Fruit fly (Drosophila melanogaster): ENCODE measurements around the gene CG10472.

CG10472 gene

DNA sequence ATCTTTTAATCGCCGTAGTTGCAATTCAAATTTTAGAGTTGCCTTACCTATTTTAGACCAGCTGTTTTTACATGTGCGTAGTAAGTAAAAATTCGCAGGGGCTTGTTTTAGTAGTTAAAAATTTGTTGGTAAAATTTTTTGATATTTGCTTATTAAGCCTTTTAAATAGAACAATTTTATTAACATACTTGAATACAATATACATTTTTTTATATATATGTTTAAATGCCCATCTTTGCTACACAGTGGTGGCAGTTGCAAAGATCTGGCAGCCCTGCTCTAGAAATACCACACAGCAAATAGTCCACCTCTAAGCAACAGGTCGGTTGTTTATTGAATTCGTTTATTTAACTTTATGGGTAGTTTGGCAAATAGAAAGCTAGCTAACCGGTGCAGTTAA, 32.0 kb upstream of the CG10472 start, which contains the start of the genes CG10467 and loj (continued):
- peak; percentile 86 for TF ChIP-seq CG4854 (GFP tag; optimal IDR thresholded peaks at IDR 0.05)
- peak in 1 of 2 experiments; percentile 63 for TF ChIP-seq insv (GFP tag; optimal IDR thresholded peaks at IDR 0.05)
- TF ChIP-seq Poxn (GFP tag; IDR thresholded peaks at IDR 0.05): peak; percentile 93
- peak; percentile 43 for TF ChIP-seq CG4282 (GFP tag; optimal IDR thresholded peaks at IDR 0.05)
- peak; percentile 55; the same call in 1 of the 3 replicates for TF ChIP-seq CG6791 (GFP tag; IDR thresholded peaks at IDR 0.05; ENCODE audit: partially characterized antibody)
- peak; percentile 81 for TF ChIP-seq CG17568 (GFP tag; optimal IDR thresholded peaks at IDR 0.05)
- TF ChIP-seq slou (GFP tag; optimal IDR thresholded peaks at IDR 0.05): peak; percentile 96
- TF ChIP-seq BEAF-32 (GFP tag; optimal IDR thresholded peaks at IDR 0.05): peak; percentile 85
- TF ChIP-seq kni (GFP tag; optimal IDR thresholded peaks at IDR 0.05): peak; percentile 77
- TF ChIP-seq ems (GFP tag; optimal IDR thresholded peaks at IDR 0.05): peak; percentile 88
- TF ChIP-seq Hand (GFP tag; optimal IDR thresholded peaks at IDR 0.05): peak; percentile 61
- peak; percentile 78 for TF ChIP-seq CrebB (tag; optimal IDR thresholded peaks at IDR 0.05)
- TF ChIP-seq Lim3 (GFP tag; IDR thresholded peaks at IDR 0.05): peak; percentile 86; the same call in 1 of the 2 replicates
- peak; percentile 87 for TF ChIP-seq C15 (GFP tag; IDR thresholded peaks at IDR 0.05)
- TF ChIP-seq CG6654 (GFP tag; optimal IDR thresholded peaks at IDR 0.05): peak; percentile 83
- TF ChIP-seq CG16815 (GFP tag; optimal IDR thresholded peaks at IDR 0.05): peak; percentile 98
- TF ChIP-seq Kr (GFP tag; optimal IDR thresholded peaks at IDR 0.05): peak; percentile 33
- TF ChIP-seq fd3F (GFP tag; optimal IDR thresholded peaks at IDR 0.05): peak; percentile 96
- peak; percentile 96 for TF ChIP-seq CG7839 (tag; optimal IDR thresholded peaks at IDR 0.05)
- peak; percentile 73 for TF ChIP-seq Hmx (GFP tag; optimal IDR thresholded peaks at IDR 0.05)
- peak; percentile 94 for TF ChIP-seq gt (GFP tag; IDR thresholded peaks at IDR 0.05)
- no peak for TF ChIP-seq Tbp (GFP tag; optimal IDR thresholded peaks at IDR 0.05)
- peak; percentile 78 for TF ChIP-seq Opbp (GFP tag; IDR thresholded peaks at IDR 0.05; ENCODE audit: partially characterized antibody)
- peak; percentile 64 for TF ChIP-seq CG10274 (GFP tag; optimal IDR thresholded peaks at IDR 0.05)
- TF ChIP-seq CG4707 (GFP tag; optimal IDR thresholded peaks at IDR 0.05): peak; percentile 73
- peak; percentile 98 for TF ChIP-seq scrt (GFP tag; optimal IDR thresholded peaks at IDR 0.05)
- TF ChIP-seq CG30020 (tag; optimal IDR thresholded peaks at IDR 0.05): peak; percentile 87
- peak; percentile 96 for TF ChIP-seq CG17328 (GFP tag; IDR thresholded peaks at IDR 0.05)
- TF ChIP-seq tup (GFP tag; optimal IDR thresholded peaks at IDR 0.05): peak; percentile 88
- TF ChIP-seq CG9932 (GFP tag; IDR thresholded peaks at IDR 0.05): peak; percentile 99
- TF ChIP-seq CG12744 (GFP tag; optimal IDR thresholded peaks at IDR 0.05): peak; percentile 66
- TF ChIP-seq CG12104 (GFP tag; optimal IDR thresholded peaks at IDR 0.05): peak; percentile 93
- TF ChIP-seq Jarid2 (GFP tag; optimal IDR thresholded peaks at IDR 0.05): peak; percentile 67
- peak; percentile 93 for TF ChIP-seq ssp (GFP tag; IDR thresholded peaks at IDR 0.05)
- peak; percentile 87 for TF ChIP-seq Asciz (GFP tag; optimal IDR thresholded peaks at IDR 0.05)
- peak; percentile 91 for TF ChIP-seq CG10543 (GFP tag; optimal IDR thresholded peaks at IDR 0.05)
- TF ChIP-seq CG10959 (GFP tag; IDR thresholded peaks at IDR 0.05): peak; percentile 94
- peak; percentile 67 for TF ChIP-seq CG5180 (GFP tag; optimal IDR thresholded peaks at IDR 0.05)
- peak; percentile 97 for TF ChIP-seq az2 (GFP tag; optimal IDR thresholded peaks at IDR 0.05)
- peak; percentile 91 for TF ChIP-seq chn (GFP tag; optimal IDR thresholded peaks at IDR 0.05)
- peak in 1 of 2 experiments; percentile 97 for TF ChIP-seq bsh (GFP tag; optimal IDR thresholded peaks at IDR 0.05)
- TF ChIP-seq pho (GFP tag; optimal IDR thresholded peaks at IDR 0.05): peak; percentile 85
- peak; percentile 4 for TF ChIP-seq CG7745 (tag; optimal IDR thresholded peaks at IDR 0.05)
- TF ChIP-seq CG7271 (tag; optimal IDR thresholded peaks at IDR 0.05): peak; percentile 94
- peak; percentile 98 for TF ChIP-seq CG6272 (GFP tag; IDR thresholded peaks at IDR 0.05)
- peak; percentile 26 for TF ChIP-seq CG6854 (GFP tag; optimal IDR thresholded peaks at IDR 0.05)
- TF ChIP-seq cas (GFP tag; IDR thresholded peaks at IDR 0.05): peak; percentile 94
- TF ChIP-seq E2f2 (GFP tag; IDR thresholded peaks at IDR 0.05): peak; percentile 84
- peak; percentile 97 for TF ChIP-seq CG12391 (tag; optimal IDR thresholded peaks at IDR 0.05)

Measured in whole organism, embryonic.